Fruit fly (Drosophila melanogaster) S2 (cell line): Measurements from ENCODE around the gene Pka-R1.

Source experiments
- CG8478 ChIP-seq: fragments of >200 bp; optimal IDR thresholded peaks from 2 replicates; lab custom pipeline; 2018
- CTCF ChIP-seq, 2 experiments: fragments of >200 bp; optimal IDR thresholded peaks; 2 replicates each; lab custom pipeline; 2018

DNA sequence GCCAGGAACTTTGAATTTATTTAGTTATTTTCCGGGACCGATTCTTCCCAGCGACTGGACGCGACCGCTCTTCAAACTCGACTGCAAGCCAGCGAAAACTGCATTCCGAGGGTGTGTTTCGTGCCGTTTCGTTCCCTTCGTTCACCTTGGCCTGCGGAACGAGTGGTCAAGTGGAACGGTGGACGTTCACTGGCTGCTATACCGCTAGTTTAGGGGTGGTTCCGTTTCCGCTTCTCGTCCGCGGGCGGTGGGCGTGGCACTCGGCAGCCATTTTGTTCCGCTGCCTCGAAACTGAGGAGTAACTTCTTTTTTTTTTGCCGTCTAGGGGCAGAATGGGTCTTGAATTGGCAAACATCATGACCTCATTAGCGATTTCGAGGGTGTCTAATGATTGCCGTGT is 23.2 kb upstream of the Pka-R1 start, which contains the start of gene Six4:
- no peak for TF ChIP-seq CTCF (optimal IDR thresholded peaks at IDR 0.05; lab: Kevin White, UChicago)
- no peak for TF ChIP-seq CG8478 (lab: Kevin White, UChicago)
